Fruit fly (Drosophila melanogaster) whole organism, embryonic: ENCODE measurements around the gene Jon99Fii.
A peak's percentile ranks its signal among the peaks of the same experiment; 100 is the strongest.

Experiments
- BEAF-32 ChIP-seq: fragments of 200-800 bp; sonication (Bioruptor generic); optimal IDR thresholded peaks from 3 replicates; lab custom pipeline; 2017; ENCODE audit warnings: missing biosample characterization, missing genetic modification characterization, mild to moderate bottlenecking, moderate library complexity, missing genetic modification reagents
- CG11398 ChIP-seq: fragments of 200-800 bp; sonication (Bioruptor generic); optimal IDR thresholded peaks from 2 replicates; lab custom pipeline; 2016; ENCODE audit warnings: missing biosample characterization, missing genetic modification characterization
- CG11456 ChIP-seq: fragments of 200-800 bp; sonication (Bioruptor generic); IDR thresholded peaks from 3 replicates; pipeline ENCODE4 v1.3.6; 2022; ENCODE audit warnings: missing biosample characterization, missing genetic modification characterization
- CG12071 ChIP-seq: fragments of 200-800 bp; sonication (Bioruptor generic); optimal IDR thresholded peaks from 3 replicates; lab custom pipeline; 2018; ENCODE audit warnings: missing biosample characterization, mild to moderate bottlenecking, missing genetic modification characterization
- CG12299 ChIP-seq: fragments of 200-800 bp; sonication (Bioruptor generic); optimal IDR thresholded peaks from 2 replicates; lab custom pipeline; 2018; ENCODE audit warnings: missing biosample characterization, mild to moderate bottlenecking, missing genetic modification characterization
- CG13624 ChIP-seq: fragments of 200-800 bp; sonication (Bioruptor generic); optimal IDR thresholded peaks from 2 replicates; lab custom pipeline; 2016; ENCODE audit warnings: missing biosample characterization, missing genetic modification characterization
- CG14441 ChIP-seq: fragments of 200-800 bp; sonication (Bioruptor generic); IDR thresholded peaks from 2 replicates; pipeline ENCODE4 v1.3.6; 2022; ENCODE audit warnings: missing biosample characterization, missing genetic modification characterization
- CG1529 ChIP-seq: fragments of 200-800 bp; sonication (Bioruptor generic); optimal IDR thresholded peaks from 3 replicates; lab custom pipeline; 2018; ENCODE audit warnings: missing biosample characterization, missing genetic modification characterization
- CG1647 ChIP-seq: fragments of 200-800 bp; sonication (Bioruptor generic); optimal IDR thresholded peaks from 3 replicates; lab custom pipeline; 2016; ENCODE audit warnings: missing biosample characterization, missing genetic modification characterization
- CG16815 ChIP-seq: fragments of 200-800 bp; sonication (Bioruptor generic); optimal IDR thresholded peaks from 3 replicates; lab custom pipeline; 2017; ENCODE audit warnings: missing biosample characterization, mild to moderate bottlenecking, missing genetic modification characterization
- CG17568 ChIP-seq: fragments of 200-800 bp; sonication (Bioruptor generic); optimal IDR thresholded peaks from 2 replicates; lab custom pipeline; 2018; ENCODE audit warnings: missing biosample characterization, mild to moderate bottlenecking, missing genetic modification characterization, moderate library complexity
- CG17829 ChIP-seq: fragments of 200-800 bp; optimal IDR thresholded peaks from 2 replicates; lab custom pipeline; 2019; ENCODE audit warnings: missing biosample characterization, mild to moderate bottlenecking, missing genetic modification characterization, moderate library complexity
- CG18262 ChIP-seq: fragments of 200-800 bp; optimal IDR thresholded peaks from 3 replicates; lab custom pipeline; 2019; ENCODE audit warnings: missing biosample characterization, mild to moderate bottlenecking, missing genetic modification characterization, moderate library complexity
- CG18476 ChIP-seq: fragments of 200-800 bp; sonication (Bioruptor generic); optimal IDR thresholded peaks from 2 replicates; lab custom pipeline; 2016; ENCODE audit warnings: missing biosample characterization, mild to moderate bottlenecking, missing genetic modification characterization
- CG18599 ChIP-seq: fragments of 200-800 bp; sonication (Bioruptor generic); optimal IDR thresholded peaks from 3 replicates; lab custom pipeline; 2017; ENCODE audit warnings: missing biosample characterization, missing genetic modification characterization, mild to moderate bottlenecking, moderate library complexity, missing genetic modification reagents
- CG31365 ChIP-seq: fragments of 200-800 bp; sonication (Bioruptor generic); optimal IDR thresholded peaks from 2 replicates; lab custom pipeline; 2018; ENCODE audit warnings: missing biosample characterization, mild to moderate bottlenecking, missing genetic modification characterization
- CG6813 ChIP-seq: fragments of 200-800 bp; sonication (Bioruptor generic); optimal IDR thresholded peaks from 2 replicates; lab custom pipeline; 2017; ENCODE audit warnings: missing biosample characterization, missing genetic modification characterization, mild to moderate bottlenecking, moderate library complexity, missing genetic modification reagents
- CG7556 ChIP-seq: fragments of 200-800 bp; sonication (Bioruptor generic); optimal IDR thresholded peaks from 2 replicates; lab custom pipeline; 2017; ENCODE audit warnings: missing biosample characterization, mild to moderate bottlenecking, missing genetic modification characterization
- CG8388 ChIP-seq: fragments of 200-800 bp; sonication (Bioruptor generic); optimal IDR thresholded peaks from 2 replicates; lab custom pipeline; 2019; ENCODE audit warnings: missing biosample characterization, mild to moderate bottlenecking, missing genetic modification characterization, moderate library complexity
- CG9215 ChIP-seq: fragments of 200-800 bp; sonication (Bioruptor generic); IDR thresholded peaks from 2 replicates; pipeline ENCODE4 v1.3.6; 2022; ENCODE audit warnings: missing biosample characterization, missing genetic modification characterization
- CHES-1-like ChIP-seq: fragments of 200-800 bp; sonication (Bioruptor generic); optimal IDR thresholded peaks from 2 replicates; lab custom pipeline; 2016; ENCODE audit warnings: missing biosample characterization, missing genetic modification characterization
- Dbx ChIP-seq: fragments of 200-800 bp; sonication (Bioruptor generic); IDR thresholded peaks from 3 replicates; pipeline ENCODE4 v1.3.6; 2022; ENCODE audit warnings: missing biosample characterization, missing genetic modification characterization
- Deaf1 ChIP-seq: fragments of 200-800 bp; optimal IDR thresholded peaks from 3 replicates; lab custom pipeline; 2019; ENCODE audit warnings: missing biosample characterization, mild to moderate bottlenecking, missing genetic modification characterization, moderate library complexity
- Dek ChIP-seq: fragments of 200-800 bp; sonication (Bioruptor generic); optimal IDR thresholded peaks from 3 replicates; lab custom pipeline; 2019; ENCODE audit warnings: missing biosample characterization, mild to moderate bottlenecking, missing genetic modification characterization, moderate library complexity
- ERR ChIP-seq: fragments of 200-800 bp; sonication (Bioruptor generic); optimal IDR thresholded peaks from 2 replicates; lab custom pipeline; 2016; ENCODE audit warnings: missing biosample characterization, missing genetic modification characterization
- HLH3B ChIP-seq: fragments of 200-800 bp; sonication (Bioruptor generic); IDR thresholded peaks from 2 replicates; pipeline ENCODE4 v1.3.6; 2022; ENCODE audit warnings: missing biosample characterization, missing genetic modification characterization
- Hr51 ChIP-seq, 2 experiments: fragments of 200-800 bp; sonication (Bioruptor generic); optimal IDR thresholded peaks; 2 replicates in 1 of 2; 3 replicates in 1 of 2; lab custom pipeline; 2016 to 2018; ENCODE audit warnings: missing biosample characterization in 2 of 2, missing genetic modification characterization in 2 of 2, mild to moderate bottlenecking in 1 of 2, moderate library complexity in 1 of 2
- Jarid2 ChIP-seq: fragments of 200-800 bp; sonication (Bioruptor generic); optimal IDR thresholded peaks from 3 replicates; lab custom pipeline; 2017; ENCODE audit warnings: mild to moderate bottlenecking, missing biosample characterization, missing genetic modification reagents, missing genetic modification characterization
- Lim3 ChIP-seq: fragments of 200-800 bp; sonication (Bioruptor generic); IDR thresholded peaks from 2 replicates; pipeline ENCODE4 v1.3.6; 2022; ENCODE audit warnings: missing biosample characterization, missing genetic modification characterization
- Mes4 ChIP-seq: fragments of 200-800 bp; sonication (Bioruptor generic); optimal IDR thresholded peaks from 2 replicates; lab custom pipeline; 2016; ENCODE audit warnings: missing biosample characterization, missing genetic modification characterization
- PHDP ChIP-seq: fragments of 200-800 bp; sonication (Bioruptor generic); optimal IDR thresholded peaks from 3 replicates; lab custom pipeline; 2018; ENCODE audit warnings: missing biosample characterization, mild to moderate bottlenecking, missing genetic modification characterization, moderate library complexity
- Sox100B ChIP-seq: fragments of 200-800 bp; sonication (Bioruptor generic); optimal IDR thresholded peaks from 3 replicates; lab custom pipeline; 2018; ENCODE audit warnings: missing biosample characterization, mild to moderate bottlenecking, missing genetic modification characterization
- Trl ChIP-seq, 3 experiments: fragments of >200 bp in 2 of 3; fragments of 200-800 bp in 1 of 3; sonication (Bioruptor generic) in 1 of 3; optimal IDR thresholded peaks; 2 replicates in 1 of 3; 3 replicates in 2 of 3; lab custom pipeline; 2016 to 2017; ENCODE audit warnings: missing biosample characterization in 1 of 3, missing genetic modification characterization in 1 of 3
- al ChIP-seq: fragments of 200-800 bp; sonication (Bioruptor generic); IDR thresholded peaks from 2 replicates; pipeline ENCODE4 v1.3.6; 2022; ENCODE audit warnings: missing biosample characterization, missing genetic modification characterization
- bbx ChIP-seq: fragments of 200-800 bp; sonication (Bioruptor generic); IDR thresholded peaks from 2 replicates; pipeline ENCODE4 v1.3.6; 2022; ENCODE audit warnings: missing biosample characterization, missing genetic modification characterization; ENCODE audit not compliant: partially characterized antibody
- ci ChIP-seq: fragments of 200-800 bp; sonication (Bioruptor generic); IDR thresholded peaks from 3 replicates; pipeline ENCODE4 v1.3.6; 2022; ENCODE audit warnings: missing biosample characterization, missing genetic modification characterization
- gsb ChIP-seq: fragments of 200-800 bp; sonication (Bioruptor generic); IDR thresholded peaks from 2 replicates; pipeline ENCODE4 v1.3.6; 2022; ENCODE audit warnings: missing biosample characterization, missing genetic modification characterization
- ind ChIP-seq: fragments of 200-800 bp; sonication (Bioruptor generic); optimal IDR thresholded peaks from 3 replicates; lab custom pipeline; 2016; ENCODE audit warnings: missing biosample characterization, missing genetic modification characterization
- lola ChIP-seq, 3 experiments: fragments of >200 bp in 2 of 3; fragments of 200-800 bp in 1 of 3; sonication (Bioruptor generic) in 1 of 3; optimal IDR thresholded peaks; 2 replicates each; lab custom pipeline; 2017 to 2019; ENCODE audit warnings: missing biosample characterization in 3 of 3, missing genetic modification characterization in 3 of 3, mild to moderate bottlenecking in 1 of 3, moderate library complexity in 1 of 3
- nau ChIP-seq: fragments of 200-800 bp; sonication (Bioruptor generic); optimal IDR thresholded peaks from 3 replicates; lab custom pipeline; 2017; ENCODE audit warnings: missing biosample characterization, mild to moderate bottlenecking, missing genetic modification characterization, missing genetic modification reagents
- p53 ChIP-seq: fragments of 200-800 bp; sonication (Bioruptor generic); optimal IDR thresholded peaks from 2 replicates; lab custom pipeline; 2016; ENCODE audit warnings: missing biosample characterization, missing genetic modification characterization
- ranshi ChIP-seq: fragments of 200-800 bp; sonication (Bioruptor generic); IDR thresholded peaks from 2 replicates; pipeline ENCODE4 v1.3.6; 2022; ENCODE audit warnings: missing biosample characterization, missing genetic modification characterization
- run ChIP-seq: fragments of 200-800 bp; sonication (Bioruptor generic); optimal IDR thresholded peaks from 3 replicates; lab custom pipeline; 2018; ENCODE audit warnings: missing biosample characterization, mild to moderate bottlenecking, missing genetic modification characterization
- scrt ChIP-seq: fragments of 200-800 bp; sonication (Bioruptor generic); optimal IDR thresholded peaks from 2 replicates; lab custom pipeline; 2018; ENCODE audit warnings: missing biosample characterization, mild to moderate bottlenecking, missing genetic modification characterization, moderate library complexity
- ssp ChIP-seq: fragments of 200-800 bp; sonication (Bioruptor generic); IDR thresholded peaks from 2 replicates; pipeline ENCODE4 v1.3.6; 2022; ENCODE audit warnings: missing biosample characterization, missing genetic modification characterization
- tna ChIP-seq: fragments of 200-800 bp; sonication (Bioruptor generic); IDR thresholded peaks from 2 replicates; pipeline ENCODE4 v1.3.6; 2022; ENCODE audit warnings: missing biosample characterization, missing genetic modification characterization; ENCODE audit not compliant: partially characterized antibody
- vvl ChIP-seq: fragments of 200-800 bp; sonication (Bioruptor generic); IDR thresholded peaks from 2 replicates; pipeline ENCODE4 v1.3.6; 2022; ENCODE audit warnings: missing biosample characterization, missing genetic modification characterization
- zf30C ChIP-seq: fragments of 200-800 bp; sonication (Bioruptor generic); optimal IDR thresholded peaks from 3 replicates; lab custom pipeline; 2018; ENCODE audit warnings: missing biosample characterization, mild to moderate bottlenecking, missing genetic modification characterization
- zfh2 ChIP-seq: fragments of 200-800 bp; sonication (Bioruptor generic); optimal IDR thresholded peaks from 2 replicates; lab custom pipeline; 2016; ENCODE audit warnings: missing biosample characterization, missing genetic modification characterization

Gene Jon99Fii

dm6 chr3R:30465775-30466494, 21.8 kb downstream of the Jon99Fii start, which contains the start of gene PH4alphaEFB (continued):
- TF ChIP-seq PHDP (no peak), CG31365 (no peak), CG16815 (no peak), HLH3B (GFP tag; lab: Robert Waterston, UW) (no peak), Dek (tag; lab: Kevin White, UChicago) (no peak), ssp (GFP tag; lab: Robert Waterston, UW) (no peak), CHES-1-like (no peak), scrt (GFP tag; lab: Kevin White, UChicago) (peak; percentile 84), ERR (GFP tag; lab: Kevin White, UChicago) (no peak), Dbx (GFP tag; lab: Robert Waterston, UW) (no peak), CG17829 (peak; percentile 25), CG1529 (GFP tag; lab: Kevin White, UChicago) (no peak), CG11398 (GFP tag; lab: Kevin White, UChicago) (no peak), Hr51 (GFP tag; optimal IDR thresholded peaks at IDR 0.05; lab: Kevin White, UChicago) (no peak), p53 (GFP tag; lab: Kevin White, UChicago) (no peak), zf30C (GFP tag; lab: Kevin White, UChicago) (no peak), al (GFP tag; lab: Robert Waterston, UW) (no peak), Jarid2 (GFP tag; lab: Kevin White, UChicago) (peak; percentile 94), CG13624 (GFP tag; lab: Kevin White, UChicago) (no peak), ind (GFP tag; lab: Kevin White, UChicago) (no peak), bbx (GFP tag; lab: Robert Waterston, UW) (no peak), vvl (GFP tag; lab: Robert Waterston, UW) (no peak), Trl (optimal IDR thresholded peaks at IDR 0.05; lab: Kevin White, UChicago) (peak; percentile 84 to 94), Trl (GFP tag; optimal IDR thresholded peaks at IDR 0.05; lab: Kevin White, UChicago) (no peak), Lim3 (no peak), Sox100B (GFP tag; lab: Kevin White, UChicago) (no peak), CG14441 (GFP tag; lab: Robert Waterston, UW) (no peak), CG12299 (tag; lab: Kevin White, UChicago) (no peak), CG7556 (GFP tag; lab: Kevin White, UChicago) (no peak), gsb (GFP tag; lab: Robert Waterston, UW) (no peak), CG9215 (GFP tag; lab: Robert Waterston, UW) (no peak), CG6813 (GFP tag; lab: Kevin White, UChicago) (no peak), lola (GFP tag; optimal IDR thresholded peaks at IDR 0.05; lab: Kevin White, UChicago) (no peak), CG11456 (GFP tag; lab: Robert Waterston, UW) (no peak), BEAF-32 (GFP tag; lab: Kevin White, UChicago) (no peak), CG18476 (GFP tag; lab: Kevin White, UChicago) (no peak), CG1647 (GFP tag; lab: Kevin White, UChicago) (no peak), ranshi (GFP tag; lab: Robert Waterston, UW) (no peak), zfh2 (GFP tag; lab: Kevin White, UChicago) (no peak), CG18262 (tag; lab: Kevin White, UChicago) (peak; percentile 1), Deaf1 (tag; lab: Kevin White, UChicago) (peak; percentile 59), tna (GFP tag; lab: Robert Waterston, UW) (no peak), Mes4 (GFP tag; lab: Kevin White, UChicago) (no peak), CG12071 (GFP tag; lab: Kevin White, UChicago) (no peak), CG18599 (GFP tag; lab: Kevin White, UChicago) (no peak), CG8388 (no peak), nau (GFP tag; lab: Kevin White, UChicago) (peak; percentile 34), CG17568 (peak; percentile 58), run (tag; lab: Kevin White, UChicago) (no peak), ci (GFP tag; lab: Robert Waterston, UW) (peak; percentile 68; the same call in 2 of the 3 replicates)
